Fruit fly (Drosophila melanogaster) whole organism, adult: ENCODE measurements around the gene CSN3.

Experiments
- CG11617 ChIP-seq: fragments of 200-800 bp; sonication (Bioruptor generic); optimal IDR thresholded peaks from 2 replicates; lab custom pipeline; 2017; ENCODE audit warnings: mild to moderate bottlenecking, missing biosample characterization, missing genetic modification reagents, missing genetic modification characterization
- CG14711 ChIP-seq: fragments of 200-800 bp; sonication (Bioruptor generic); optimal IDR thresholded peaks from 2 replicates; lab custom pipeline; 2018; ENCODE audit warnings: missing biosample characterization, mild to moderate bottlenecking, missing genetic modification characterization, moderate library complexity
- CG33017 ChIP-seq: fragments of 200-800 bp; sonication (Bioruptor generic); optimal IDR thresholded peaks from 2 replicates; lab custom pipeline; 2018; ENCODE audit warnings: missing biosample characterization, mild to moderate bottlenecking, missing genetic modification characterization, moderate library complexity
- CG7045 ChIP-seq: fragments of 200-800 bp; sonication (Bioruptor generic); optimal IDR thresholded peaks from 2 replicates; lab custom pipeline; 2017; ENCODE audit warnings: missing biosample characterization, mild to moderate bottlenecking, missing genetic modification characterization
- CG7101 ChIP-seq: fragments of 200-800 bp; sonication (Bioruptor generic); optimal IDR thresholded peaks from 2 replicates; lab custom pipeline; 2018; ENCODE audit warnings: missing biosample characterization, mild to moderate bottlenecking, missing genetic modification characterization, moderate library complexity
- Clk ChIP-seq: fragments of 200-800 bp; sonication (Bioruptor generic); optimal IDR thresholded peaks from 2 replicates; lab custom pipeline; 2017; ENCODE audit warnings: missing biosample characterization, missing genetic modification characterization
- Crg-1 ChIP-seq: fragments of 200-800 bp; sonication (Bioruptor generic); optimal IDR thresholded peaks from 2 replicates; lab custom pipeline; 2016; ENCODE audit warnings: missing biosample characterization, missing genetic modification characterization
- kay ChIP-seq: fragments of 200-800 bp; sonication (Bioruptor generic); peaks from one replicate; lab custom pipeline; 2016; ENCODE audit warnings: missing biosample characterization, missing genetic modification characterization, borderline replicate concordance
- ovo ChIP-seq: fragments of 200-800 bp; sonication (Bioruptor generic); optimal IDR thresholded peaks from 2 replicates; lab custom pipeline; 2016; ENCODE audit warnings: missing biosample characterization, missing genetic modification characterization
- tj ChIP-seq: fragments of 200-800 bp; sonication (Bioruptor generic); optimal IDR thresholded peaks from 3 replicates; lab custom pipeline; 2017; ENCODE audit warnings: missing biosample characterization, mild to moderate bottlenecking, missing genetic modification characterization, moderate library complexity

- TF ChIP-seq ovo (GFP tag; lab: Kevin White, UChicago) (no peak), CG7045 (GFP tag; lab: Kevin White, UChicago) (no peak), kay (GFP tag; lab: Kevin White, UChicago) (no peak), CG11617 (GFP tag; lab: Kevin White, UChicago) (no peak), CG7101 (tag; lab: Kevin White, UChicago) (no peak), CG14711 (tag; lab: Kevin White, UChicago) (no peak), tj (GFP tag; lab: Kevin White, UChicago) (no peak), CG33017 (tag; lab: Kevin White, UChicago) (no peak), Clk (no peak), Crg-1 (GFP tag; lab: Kevin White, UChicago) (no peak)
Observed at dm6 chr3L:20789299-20789698, 52.1 kb downstream of the CSN3 start.
